Fruit fly (Drosophila melanogaster): ENCODE measurements around the gene CG10747.

The CG10747 gene

dm6 chr2L:20075234-20075803 is 15.8 kb downstream of the CG10747 start, which contains the start of the genes pr and neb:
Gene pr, minus strand, starts transcription at chr2L:20075458.
Gene neb, plus strand, starts transcription at chr2L:20075757.
- TF ChIP-seq CG6163 (GFP tag; IDR thresholded peaks at IDR 0.05) (peak; percentile 73), salr (GFP tag; optimal IDR thresholded peaks at IDR 0.05) (no peak), CG11902 (GFP tag; optimal IDR thresholded peaks at IDR 0.05) (peak; percentile 51), lz (GFP tag; optimal IDR thresholded peaks at IDR 0.05) (peak; percentile 45), CG11294 (GFP tag; IDR thresholded peaks at IDR 0.05) (no peak), CG11762 (GFP tag; optimal IDR thresholded peaks at IDR 0.05; ENCODE audit: insufficient read depth) (no peak), CG31627 (GFP tag; optimal IDR thresholded peaks at IDR 0.05) (peak; percentile 36), fd59A (GFP tag; optimal IDR thresholded peaks at IDR 0.05) (no peak), acj6 (GFP tag; optimal IDR thresholded peaks at IDR 0.05) (peak; percentile 54), dsx (GFP tag; optimal IDR thresholded peaks at IDR 0.05; ENCODE audit: poor library complexity, severe bottlenecking) (peak; percentile 26), eg (GFP tag; IDR thresholded peaks at IDR 0.05) (peak; percentile 40; the same call in 1 of the 3 replicates), ss (GFP tag; optimal IDR thresholded peaks at IDR 0.05) (peak in 1 of 2 experiments; percentile 45), Sox102F (GFP tag; optimal IDR thresholded peaks at IDR 0.05) (peak; percentile 34), CG1621 (tag; optimal IDR thresholded peaks at IDR 0.05) (peak; percentile 12), CG32006 (GFP tag; optimal IDR thresholded peaks at IDR 0.05) (peak; percentile 57), CG3919 (GFP tag; optimal IDR thresholded peaks at IDR 0.05) (peak; percentile 77), CG6792 (GFP tag; optimal IDR thresholded peaks at IDR 0.05) (peak; percentile 31), Sox14 (GFP tag; optimal IDR thresholded peaks at IDR 0.05) (peak; percentile 58), dac (GFP tag; optimal IDR thresholded peaks at IDR 0.05) (no peak), CG3032 (tag; optimal IDR thresholded peaks at IDR 0.05) (peak; percentile 25), Hr39 (GFP tag; optimal IDR thresholded peaks at IDR 0.05) (peak; percentile 42), CG7368 (GFP tag; optimal IDR thresholded peaks at IDR 0.05) (no peak), pdm3 (GFP tag; optimal IDR thresholded peaks at IDR 0.05) (peak; percentile 67), CG34406 (GFP tag; optimal IDR thresholded peaks at IDR 0.05) (peak; percentile 52), Ets21C (GFP tag; optimal IDR thresholded peaks at IDR 0.05) (peak; percentile 26), CG6854 (GFP tag; optimal IDR thresholded peaks at IDR 0.05) (no peak), CG8632 (GFP tag; optimal IDR thresholded peaks at IDR 0.05) (no peak), CG4318 (GFP tag; optimal IDR thresholded peaks at IDR 0.05) (no peak), net (GFP tag; optimal IDR thresholded peaks at IDR 0.05) (peak; percentile 25), Met (GFP tag; optimal IDR thresholded peaks at IDR 0.05) (peak; percentile 39), CG15336 (GFP tag; IDR thresholded peaks at IDR 0.05) (peak; percentile 57), Gug (GFP tag; IDR thresholded peaks at IDR 0.05) (no peak), CG10631 (GFP tag; optimal IDR thresholded peaks at IDR 0.05) (peak; percentile 43), CG10669 (GFP tag; optimal IDR thresholded peaks at IDR 0.05) (no peak), Smox (GFP tag; optimal IDR thresholded peaks at IDR 0.05) (peak; percentile 67), Ets96B (tag; optimal IDR thresholded peaks at IDR 0.05) (peak; percentile 65), Eip75B (GFP tag; optimal IDR thresholded peaks at IDR 0.05) (peak; percentile 61), OdsH (GFP tag; optimal IDR thresholded peaks at IDR 0.05) (peak; percentile 25), CG6808 (GFP tag; optimal IDR thresholded peaks at IDR 0.05) (no peak), Lpt (GFP tag; optimal IDR thresholded peaks at IDR 0.05) (no peak), cyc (GFP tag; optimal IDR thresholded peaks at IDR 0.05) (peak; percentile 65), CG8319 (GFP tag; optimal IDR thresholded peaks at IDR 0.05) (no peak), svp (GFP tag) (peak; percentile 81), esn (GFP tag; optimal IDR thresholded peaks at IDR 0.05) (peak; percentile 62), fkh (GFP tag; optimal IDR thresholded peaks at IDR 0.05) (peak; percentile 85), CG6276 (GFP tag; optimal IDR thresholded peaks at IDR 0.05) (no peak), CG9139 (GFP tag; optimal IDR thresholded peaks at IDR 0.05) (no peak), CG16779 (tag; optimal IDR thresholded peaks at IDR 0.05) (no peak), spab (GFP tag; optimal IDR thresholded peaks at IDR 0.05) (no peak), Blimp-1 (GFP tag; optimal IDR thresholded peaks at IDR 0.05) (no peak), Hr38 (GFP tag; optimal IDR thresholded peaks at IDR 0.05) (no peak)

All from whole organism, prepupa.